Worm (Caenorhabditis elegans) whole organism, young adult: ENCODE data around the gene ceh-37.

Experiments used
- ama-1 ChIP-seq, 3 experiments: fragments of 150-350 bp in 1 of 3; sonication (generic microtip) in 2 of 3; optimal IDR thresholded peaks; 2 replicates each; lab custom pipeline; 2014 to 2018; ENCODE audit warnings: missing biosample characterization in 2 of 3, missing genetic modification characterization in 2 of 3, missing genetic modification reagents in 2 of 3
- bed-1 ChIP-seq: fragments of 200-800 bp; sonication (Bioruptor generic); IDR thresholded peaks from 2 replicates; pipeline ENCODE4 v1.3.6; 2022; ENCODE audit warnings: missing genetic modification reagents, missing genetic modification characterization, missing compliant biosample characterization
- ceh-58 ChIP-seq: fragments of 200-800 bp; sonication (Bioruptor generic); IDR thresholded peaks from 2 replicates; pipeline ENCODE4 v1.3.6; 2022; ENCODE audit warnings: missing genetic modification characterization, missing compliant biosample characterization
- ceh-79 ChIP-seq: sonication (generic microtip); optimal IDR thresholded peaks from 2 replicates; lab custom pipeline; 2017; ENCODE audit warnings: mild to moderate bottlenecking, missing genetic modification characterization, missing compliant biosample characterization
- ceh-91 ChIP-seq: fragments of 200-800 bp; sonication (Bioruptor generic); IDR thresholded peaks from 2 replicates; pipeline ENCODE4 v1.3.6; 2022; ENCODE audit warnings: missing genetic modification reagents, missing genetic modification characterization, missing compliant biosample characterization
- efl-1 ChIP-seq: fragments of 150-350 bp; optimal IDR thresholded peaks from 2 replicates; lab custom pipeline; 2014; ENCODE audit warnings: missing biosample characterization, missing genetic modification reagents, missing genetic modification characterization
- let-607 ChIP-seq, 2 experiments: fragments of 200-800 bp in 1 of 2; sonication (Bioruptor generic) in 1 of 2; sonication (generic microtip) in 1 of 2; optimal IDR thresholded peaks; 2 replicates each; lab custom pipeline; 2016 to 2018; ENCODE audit warnings: mild to moderate bottlenecking in 2 of 2, missing compliant biosample characterization in 2 of 2, missing genetic modification characterization in 2 of 2, moderate library complexity in 2 of 2, missing genotype in 1 of 2
- lin-35 ChIP-seq, 3 experiments: fragments of 150-350 bp in 2 of 3; sonication (generic microtip) in 1 of 3; optimal IDR thresholded peaks; 2 replicates each; lab custom pipeline; 2014 to 2018; ENCODE audit warnings: missing biosample characterization in 3 of 3, missing genetic modification characterization in 3 of 3, missing genetic modification reagents in 3 of 3
- madf-8 ChIP-seq: fragments of 200-800 bp; sonication (Bioruptor generic); conservative IDR thresholded peaks from 2 replicates; pipeline ENCODE4 v1.3.6; 2022; ENCODE audit warnings: missing genetic modification reagents, missing genetic modification characterization, missing compliant biosample characterization
- mes-4 ChIP-seq: sonication (generic microtip); optimal IDR thresholded peaks from 2 replicates; lab custom pipeline; 2016; ENCODE audit warnings: missing genotype, missing genetic modification characterization, missing compliant biosample characterization
- nhr-90 ChIP-seq: sonication (generic microtip); optimal IDR thresholded peaks from 2 replicates; lab custom pipeline; 2016; ENCODE audit warnings: missing genotype, mild to moderate bottlenecking, missing genetic modification characterization, missing compliant biosample characterization
- sea-2 ChIP-seq: fragments of 200-800 bp; sonication (Bioruptor generic); IDR thresholded peaks from 2 replicates; pipeline ENCODE4 v1.3.6; 2022; ENCODE audit warnings: missing genetic modification characterization, missing compliant biosample characterization
- snpc-1.3 ChIP-seq: sonication (generic microtip); optimal IDR thresholded peaks from 2 replicates; lab custom pipeline; 2017; ENCODE audit warnings: missing genetic modification characterization, mild to moderate bottlenecking, missing compliant biosample characterization, antibody characterized with exemption, moderate library complexity, missing genotype, missing genetic modification reagents; ENCODE audit not compliant: insufficient read depth
- snpc-4 ChIP-seq, 5 experiments: fragments of 150-350 bp in 1 of 5; sonication (generic microtip) in 4 of 5; optimal IDR thresholded peaks; 2 replicates each; lab custom pipeline; 2014 to 2018; ENCODE audit warnings: missing genetic modification characterization in 5 of 5, missing biosample characterization in 3 of 5, antibody characterized with exemption in 2 of 5, mild to moderate bottlenecking in 2 of 5, missing compliant biosample characterization in 2 of 5, missing genotype in 2 of 5, moderate library complexity in 2 of 5, missing genetic modification reagents in 1 of 5

DNA sequence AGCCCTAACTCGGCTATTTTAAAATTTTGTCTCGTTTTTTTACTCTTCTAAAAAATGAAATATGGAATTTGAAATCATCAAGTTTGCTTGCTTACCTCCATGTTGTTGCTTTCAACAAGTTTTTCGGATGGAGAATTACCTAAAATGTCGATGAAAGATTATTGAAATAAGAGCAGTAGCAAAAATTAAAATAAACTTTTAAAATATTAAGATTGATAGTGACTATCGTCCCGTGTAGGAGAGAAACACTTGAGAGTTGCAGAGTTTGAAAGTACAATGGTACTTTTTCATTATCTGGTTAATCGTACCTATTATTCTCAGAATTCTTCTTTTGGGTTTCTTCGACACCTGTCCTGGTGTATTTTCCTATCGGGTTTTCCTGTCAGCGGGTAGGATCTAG, 50.9 kb downstream of the ceh-37 start, which contains the start of gene ceh-90:
- TF ChIP-seq snpc-4 (GFP tag; optimal IDR thresholded peaks at IDR 0.05; lab: Kevin White, UChicago): no peak
- TF ChIP-seq snpc-4 (tag; optimal IDR thresholded peaks at IDR 0.05; lab: Kevin White, UChicago): no peak
- TF ChIP-seq let-607 (tag; optimal IDR thresholded peaks at IDR 0.05; lab: Kevin White, UChicago): no peak
- no peak for TF ChIP-seq ceh-91 (GFP tag; lab: Robert Waterston, UW)
- TF ChIP-seq ceh-79 (tag; lab: Kevin White, UChicago): no peak
- TF ChIP-seq nhr-90 (tag; lab: Kevin White, UChicago): no peak
- TF ChIP-seq ceh-58 (GFP tag; lab: Robert Waterston, UW): no peak
- no peak for TF ChIP-seq ama-1 (optimal IDR thresholded peaks at IDR 0.05; lab: Kevin White, UChicago)
- TF ChIP-seq ama-1 (GFP tag; optimal IDR thresholded peaks at IDR 0.05; lab: Kevin White, UChicago): no peak
- TF ChIP-seq efl-1: no peak
- TF ChIP-seq bed-1 (GFP tag; lab: Robert Waterston, UW): no peak
- no peak for TF ChIP-seq lin-35 (GFP tag; optimal IDR thresholded peaks at IDR 0.05; lab: Kevin White, UChicago)
- no peak for TF ChIP-seq mes-4 (tag; lab: Kevin White, UChicago)
- TF ChIP-seq madf-8 (GFP tag; lab: Robert Waterston, UW): no peak
- no peak for TF ChIP-seq snpc-1.3 (tag; lab: Kevin White, UChicago)
- TF ChIP-seq sea-2: no peak
